Fruit fly (Drosophila melanogaster): ENCODE results near the gene bel.

Gene bel

dm6 chr3R:8700660-8701059, 40.1 kb upstream of the bel start (continued):
- TF ChIP-seq Sry-δ (GFP tag; optimal IDR thresholded peaks at IDR 0.05) (no peak), sc (optimal IDR thresholded peaks at IDR 0.05) (no peak), sc (GFP tag; optimal IDR thresholded peaks at IDR 0.05) (no peak), repo (GFP tag; optimal IDR thresholded peaks at IDR 0.05) (no peak), en (GFP tag; optimal IDR thresholded peaks at IDR 0.05) (no peak), CG10565 (GFP tag; optimal IDR thresholded peaks at IDR 0.05) (no peak), CG15479 (GFP tag; optimal IDR thresholded peaks at IDR 0.05) (peak; percentile 64), D (optimal IDR thresholded peaks at IDR 0.05) (peak; percentile 73), D (GFP tag; optimal IDR thresholded peaks at IDR 0.05) (no peak), Meics (GFP tag; optimal IDR thresholded peaks at IDR 0.05) (no peak), cad (GFP tag; optimal IDR thresholded peaks at IDR 0.05) (peak; percentile 79), CG33557 (GFP tag; optimal IDR thresholded peaks at IDR 0.05) (no peak), Neu2 (GFP tag; optimal IDR thresholded peaks at IDR 0.05; ENCODE audit: borderline replicate concordance) (no peak), oc (tag; optimal IDR thresholded peaks at IDR 0.05) (no peak)

dm6 chr3R:8699230-8699629, 38.7 kb upstream of the bel start:
- TF ChIP-seq zen (tag; optimal IDR thresholded peaks at IDR 0.05) (peak; percentile 76), MESR4 (GFP tag; optimal IDR thresholded peaks at IDR 0.05) (no peak), BEAF-32 (GFP tag; optimal IDR thresholded peaks at IDR 0.05) (no peak), unc-4 (GFP tag; IDR thresholded peaks at IDR 0.05; ENCODE audit: partially characterized antibody) (no peak), CG15479 (GFP tag; optimal IDR thresholded peaks at IDR 0.05) (peak; percentile 88), tll (GFP tag; optimal IDR thresholded peaks at IDR 0.05) (peak in 1 of 2 experiments; percentile 93)

- no peak for TF ChIP-seq CG9932 (GFP tag; IDR thresholded peaks at IDR 0.05)
- TF ChIP-seq CG4360 (GFP tag; IDR thresholded peaks at IDR 0.05) = peak; percentile 70; the same call in 1 of the 2 replicates
- no peak for TF ChIP-seq CG7556 (GFP tag; optimal IDR thresholded peaks at IDR 0.05)
- TF ChIP-seq CG16813 (GFP tag; IDR thresholded peaks at IDR 0.05; ENCODE audit: partially characterized antibody) = peak; percentile 27; the same call in 1 of the 3 replicates
- 0 out of 2 replicates have a peak, but pooled peaks have one; percentile 30 for TF ChIP-seq bbx (GFP tag; IDR thresholded peaks at IDR 0.05; ENCODE audit: partially characterized antibody)
- peak; percentile 4 for TF ChIP-seq Nf-YB (GFP tag; optimal IDR thresholded peaks at IDR 0.05)
- TF ChIP-seq z (GFP tag; IDR thresholded peaks at IDR 0.05) = peak; percentile 97
- peak; percentile 45 to 81 for TF ChIP-seq Trl (optimal IDR thresholded peaks at IDR 0.05)
- TF ChIP-seq Trl (GFP tag; optimal IDR thresholded peaks at IDR 0.05) = no peak
- TF ChIP-seq CG1832 (GFP tag; optimal IDR thresholded peaks at IDR 0.05) = peak; percentile 20
These were observed 37.3 kb upstream of the bel start, which contains the start of gene hb for dm6 chr3R:8697772-8698259. Gene hb (minus strand): TSS chr3R:8697822.

DNA sequence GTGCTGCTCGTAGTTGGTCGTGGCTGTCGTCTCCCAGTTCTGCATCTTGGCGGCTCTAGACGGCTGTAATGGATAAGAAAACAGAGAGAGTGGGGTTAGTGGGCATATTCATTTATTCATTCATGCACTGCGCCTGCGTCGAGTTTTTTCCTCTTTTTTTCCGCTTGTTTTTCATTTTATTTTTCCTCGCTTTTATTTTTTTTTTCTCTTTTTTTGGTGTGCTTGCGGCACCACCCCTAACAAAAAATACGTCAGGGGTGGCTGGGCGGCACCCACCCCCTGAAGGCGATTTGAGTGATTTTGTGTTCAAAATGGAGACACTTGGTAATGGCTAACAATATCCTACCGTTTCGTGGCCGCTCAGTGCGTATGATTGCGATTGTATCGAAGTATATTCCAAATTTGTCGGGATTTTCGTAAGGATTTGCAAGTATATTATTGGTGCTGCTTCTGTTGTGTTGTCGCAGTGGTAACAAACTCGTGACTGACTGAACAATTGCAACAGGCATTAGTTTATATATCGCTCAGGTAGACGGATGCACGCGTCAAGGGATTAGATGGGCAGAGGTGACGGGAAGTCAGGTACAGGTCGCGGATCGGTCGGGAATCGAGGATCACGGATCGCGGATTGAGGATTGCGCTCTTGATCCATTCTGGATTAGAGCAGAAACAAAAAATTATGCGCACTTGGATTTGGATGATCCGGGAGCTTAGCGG, 33.7 kb upstream of the bel start:
- peak in 1 of 2 experiments; percentile 80 for TF ChIP-seq tll (GFP tag; optimal IDR thresholded peaks at IDR 0.05)
- TF ChIP-seq HHEX (GFP tag; optimal IDR thresholded peaks at IDR 0.05) = peak; percentile 32
- TF ChIP-seq toy (GFP tag; IDR thresholded peaks at IDR 0.05) = peak; percentile 48; the same call in 1 of the 2 replicates
- no peak for TF ChIP-seq CoRest (tag; optimal IDR thresholded peaks at IDR 0.05)
- TF ChIP-seq CG17359 (tag; optimal IDR thresholded peaks at IDR 0.05) = peak; percentile 84
- TF ChIP-seq CG8388 (GFP tag; optimal IDR thresholded peaks at IDR 0.05) = no peak
- TF ChIP-seq CG9727 (GFP tag; optimal IDR thresholded peaks at IDR 0.05) = peak; percentile 42
- peak; percentile 84 for TF ChIP-seq BtbVII (GFP tag; optimal IDR thresholded peaks at IDR 0.05)
- no peak for TF ChIP-seq CG9797 (GFP tag; optimal IDR thresholded peaks at IDR 0.05)
- TF ChIP-seq CG14014 (GFP tag; IDR thresholded peaks at IDR 0.05) = 0 out of 2 replicates have a peak, but pooled peaks have one; percentile 45
- peak; percentile 37 for TF ChIP-seq scrt (GFP tag; optimal IDR thresholded peaks at IDR 0.05)
- no peak for TF ChIP-seq yki (optimal IDR thresholded peaks at IDR 0.05)
- TF ChIP-seq CG12071 (GFP tag; optimal IDR thresholded peaks at IDR 0.05) = peak; percentile 63
- TF ChIP-seq CG18619 (GFP tag; optimal IDR thresholded peaks at IDR 0.05) = peak; percentile 29
- TF ChIP-seq CG10543 (GFP tag; optimal IDR thresholded peaks at IDR 0.05) = peak; percentile 45
- peak; percentile 94 for TF ChIP-seq Drgx (GFP tag; IDR thresholded peaks at IDR 0.05)
- peak; percentile 47; the same call in 1 of the 2 replicates for TF ChIP-seq wdn (GFP tag; IDR thresholded peaks at IDR 0.05)
